Worm (Caenorhabditis elegans): ENCODE results near the gene ulp-1.

DNA sequence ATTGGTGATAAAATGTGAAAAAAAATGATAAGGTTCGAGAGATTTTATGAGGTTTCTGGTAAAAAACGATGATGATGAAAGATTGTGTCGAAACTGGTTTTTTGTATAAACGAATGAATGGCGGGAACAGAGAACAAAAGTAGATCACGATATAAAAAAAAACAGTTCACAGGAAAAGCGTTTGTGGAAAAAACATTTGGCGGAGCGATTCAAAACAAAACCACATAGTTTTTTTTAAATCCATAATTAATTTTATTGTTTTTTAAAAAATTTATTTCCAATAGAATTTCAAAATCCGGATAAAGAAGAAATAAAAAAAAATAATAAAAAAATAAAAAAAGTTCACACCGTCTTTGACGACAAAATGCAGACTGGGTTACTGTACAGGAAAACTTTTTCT is 45.8 kb upstream of the ulp-1 start, which contains the start of gene ZC155.4:
- TF ChIP-seq snpc-4 (tag; optimal IDR thresholded peaks at IDR 0.05) (no peak), ham-2 (GFP tag; optimal IDR thresholded peaks at IDR 0.05) (no peak), sptf-1 (tag; optimal IDR thresholded peaks at IDR 0.05) (no peak), ztf-11 (tag; optimal IDR thresholded peaks at IDR 0.05) (no peak), ces-1 (GFP tag; optimal IDR thresholded peaks at IDR 0.05) (no peak), nhr-28 (tag; optimal IDR thresholded peaks at IDR 0.05) (no peak), sem-2 (GFP tag; optimal IDR thresholded peaks at IDR 0.05) (no peak)

All from whole organism, mixed stage, embryonic.